Worm (Caenorhabditis elegans) whole organism, young adult: ENCODE measurements around the gene fust-1.

ENCODE experiments used
- B0019.2 ChIP-seq: fragments of 200-800 bp; sonication (Bioruptor generic); conservative IDR thresholded peaks from 2 replicates; pipeline ENCODE4 v1.3.6; 2022; ENCODE audit warnings: missing genetic modification reagents, missing genetic modification characterization, missing compliant biosample characterization
- B0035.1 ChIP-seq: sonication (generic microtip); optimal IDR thresholded peaks from 2 replicates; lab custom pipeline; 2016; ENCODE audit warnings: missing genetic modification characterization, mild to moderate bottlenecking, missing compliant biosample characterization, missing genotype, missing genetic modification reagents
- B0261.1 ChIP-seq: sonication (generic microtip); optimal IDR thresholded peaks from 2 replicates; lab custom pipeline; 2016; ENCODE audit warnings: mild to moderate bottlenecking, missing genetic modification characterization, moderate library complexity, missing compliant biosample characterization
- B0336.3 ChIP-seq: fragments of 200-800 bp; sonication (Bioruptor generic); IDR thresholded peaks from 2 replicates; pipeline ENCODE4 v1.3.6; 2022; ENCODE audit warnings: missing genetic modification characterization, missing compliant biosample characterization
- F10E7.11 ChIP-seq: sonication (generic microtip); optimal IDR thresholded peaks from 2 replicates; lab custom pipeline; 2017; ENCODE audit warnings: mild to moderate bottlenecking, missing genetic modification characterization, moderate library complexity, missing compliant biosample characterization
- F22D6.2 ChIP-seq: sonication (generic microtip); optimal IDR thresholded peaks from 2 replicates; lab custom pipeline; 2016; ENCODE audit warnings: mild to moderate bottlenecking, missing genetic modification characterization, missing compliant biosample characterization
- F23B12.7 ChIP-seq: sonication (generic microtip); optimal IDR thresholded peaks from 2 replicates; lab custom pipeline; 2017; ENCODE audit warnings: missing genetic modification characterization, mild to moderate bottlenecking, missing compliant biosample characterization, antibody characterized with exemption, moderate library complexity; ENCODE audit not compliant: insufficient read depth
- F39B2.1 ChIP-seq: fragments of 200-800 bp; sonication (Bioruptor generic); IDR thresholded peaks from 2 replicates; pipeline ENCODE4 v1.3.6; 2022; ENCODE audit warnings: missing genetic modification reagents, missing genetic modification characterization, missing compliant biosample characterization
- T07F8.4 ChIP-seq: sonication (generic microtip); optimal IDR thresholded peaks from 2 replicates; lab custom pipeline; 2016; ENCODE audit warnings: mild to moderate bottlenecking, missing genetic modification characterization, moderate library complexity, missing compliant biosample characterization
- Y53F4B.3 ChIP-seq: fragments of 200-800 bp; sonication (Bioruptor generic); IDR thresholded peaks from 2 replicates; pipeline ENCODE4 v1.3.6; 2022; ENCODE audit warnings: missing genetic modification reagents, missing genetic modification characterization, missing compliant biosample characterization
- Y56A3A.18 ChIP-seq: fragments of 200-800 bp; sonication (Bioruptor generic); IDR thresholded peaks from 2 replicates; pipeline ENCODE4 v1.3.6; 2022; ENCODE audit warnings: missing genetic modification reagents, missing genetic modification characterization, missing compliant biosample characterization
- Y67H2A.10 ChIP-seq: fragments of 200-800 bp; sonication (Bioruptor generic); conservative IDR thresholded peaks from 2 replicates; pipeline ENCODE4 v1.3.6; 2022; ENCODE audit warnings: missing genetic modification reagents, missing genetic modification characterization, missing compliant biosample characterization
- ZK185.1 ChIP-seq: sonication (generic microtip); optimal IDR thresholded peaks from 2 replicates; lab custom pipeline; 2016; ENCODE audit warnings: mild to moderate bottlenecking, missing genetic modification characterization, missing compliant biosample characterization; ENCODE audit not compliant: poor library complexity, severe bottlenecking
- ama-1 ChIP-seq, 3 experiments: fragments of 150-350 bp in 1 of 3; sonication (generic microtip) in 2 of 3; optimal IDR thresholded peaks; 2 replicates each; lab custom pipeline; 2014 to 2018; ENCODE audit warnings: missing biosample characterization in 2 of 3, missing genetic modification characterization in 2 of 3, missing genetic modification reagents in 2 of 3
- aptf-3 ChIP-seq: fragments of 200-800 bp; sonication (Bioruptor generic); IDR thresholded peaks from 2 replicates; pipeline ENCODE4 v1.3.6; 2022; ENCODE audit warnings: missing genetic modification characterization, missing compliant biosample characterization
- atf-7 ChIP-seq: sonication (generic microtip); optimal IDR thresholded peaks from 2 replicates; lab custom pipeline; 2017; ENCODE audit warnings: mild to moderate bottlenecking, missing genetic modification characterization, missing compliant biosample characterization
- bed-1 ChIP-seq: fragments of 200-800 bp; sonication (Bioruptor generic); IDR thresholded peaks from 2 replicates; pipeline ENCODE4 v1.3.6; 2022; ENCODE audit warnings: missing genetic modification reagents, missing genetic modification characterization, missing compliant biosample characterization
- cebp-1 ChIP-seq, 2 experiments: fragments of 200-800 bp in 1 of 2; sonication (Bioruptor generic) in 1 of 2; sonication (generic microtip) in 1 of 2; IDR thresholded peaks in 1 of 2; optimal IDR thresholded peaks in 1 of 2; 2 replicates each; pipeline versions ENCODE4 v1.3.6 to Lab custom; 2017 to 2022; ENCODE audit warnings: missing compliant biosample characterization in 2 of 2, missing genetic modification characterization in 2 of 2, mild to moderate bottlenecking in 1 of 2, missing genetic modification reagents in 1 of 2, moderate library complexity in 1 of 2
- cebp-2 ChIP-seq: fragments of 200-800 bp; sonication (Bioruptor generic); IDR thresholded peaks from 2 replicates; pipeline ENCODE4 v1.3.6; 2022; ENCODE audit warnings: missing genetic modification characterization, missing compliant biosample characterization
- ceh-100 ChIP-seq: fragments of 200-800 bp; sonication (Bioruptor generic); IDR thresholded peaks from 2 replicates; pipeline ENCODE4 v1.3.6; 2022; ENCODE audit warnings: missing genetic modification reagents, missing genetic modification characterization, missing compliant biosample characterization
- ceh-79 ChIP-seq: sonication (generic microtip); optimal IDR thresholded peaks from 2 replicates; lab custom pipeline; 2017; ENCODE audit warnings: mild to moderate bottlenecking, missing genetic modification characterization, missing compliant biosample characterization
- die-1 ChIP-seq: sonication (generic microtip); optimal IDR thresholded peaks from 2 replicates; lab custom pipeline; 2016; ENCODE audit warnings: missing genotype, mild to moderate bottlenecking, missing genetic modification characterization, missing compliant biosample characterization
- efl-1 ChIP-seq: fragments of 150-350 bp; optimal IDR thresholded peaks from 2 replicates; lab custom pipeline; 2014; ENCODE audit warnings: missing biosample characterization, missing genetic modification reagents, missing genetic modification characterization
- let-607 ChIP-seq, 2 experiments: fragments of 200-800 bp in 1 of 2; sonication (Bioruptor generic) in 1 of 2; sonication (generic microtip) in 1 of 2; optimal IDR thresholded peaks; 2 replicates each; lab custom pipeline; 2016 to 2018; ENCODE audit warnings: mild to moderate bottlenecking in 2 of 2, missing compliant biosample characterization in 2 of 2, missing genetic modification characterization in 2 of 2, moderate library complexity in 2 of 2, missing genotype in 1 of 2
- lsy-27 ChIP-seq: sonication (generic microtip); optimal IDR thresholded peaks from 2 replicates; lab custom pipeline; 2017; ENCODE audit warnings: missing genetic modification characterization, mild to moderate bottlenecking, missing compliant biosample characterization, antibody characterized with exemption, missing genotype, borderline replicate concordance; ENCODE audit not compliant: insufficient read depth
- mel-28 ChIP-seq: sonication (generic microtip); optimal IDR thresholded peaks from 2 replicates; lab custom pipeline; 2016; ENCODE audit warnings: borderline replicate concordance, mild to moderate bottlenecking, missing genetic modification characterization, missing compliant biosample characterization
- nfya-1 ChIP-seq: sonication (generic microtip); optimal IDR thresholded peaks from 2 replicates; lab custom pipeline; 2017; ENCODE audit warnings: antibody characterized with exemption, missing compliant biosample characterization, missing genetic modification characterization, borderline replicate concordance; ENCODE audit not compliant: insufficient read depth
- nfya-2 ChIP-seq: fragments of 200-800 bp; sonication (Bioruptor generic); IDR thresholded peaks from 2 replicates; pipeline ENCODE4 v1.3.6; 2022; ENCODE audit warnings: missing genetic modification reagents, missing genetic modification characterization, missing compliant biosample characterization
- nfyb-1 ChIP-seq: fragments of 200-800 bp; sonication (Bioruptor generic); IDR thresholded peaks from 2 replicates; pipeline ENCODE4 v1.3.6; 2022; ENCODE audit warnings: missing genetic modification reagents, missing genetic modification characterization, missing compliant biosample characterization
- rcor-1 ChIP-seq: fragments of 200-800 bp; sonication (Bioruptor generic); IDR thresholded peaks from 2 replicates; pipeline ENCODE4 v1.3.6; 2022; ENCODE audit warnings: missing genetic modification reagents, missing genetic modification characterization, missing compliant biosample characterization
- snpc-3.4 ChIP-seq: sonication (generic microtip); optimal IDR thresholded peaks from 2 replicates; lab custom pipeline; 2017; ENCODE audit warnings: missing genetic modification characterization, mild to moderate bottlenecking, missing compliant biosample characterization, antibody characterized with exemption, moderate library complexity, missing genotype, missing genetic modification reagents
- sptf-2 ChIP-seq: fragments of 200-800 bp; sonication (Bioruptor generic); optimal IDR thresholded peaks from 2 replicates; lab custom pipeline; 2018; ENCODE audit warnings: mild to moderate bottlenecking, missing genetic modification characterization, missing compliant biosample characterization
- unc-62 ChIP-seq: fragments of 150-350 bp; optimal IDR thresholded peaks from 2 replicates; lab custom pipeline; 2014; ENCODE audit warnings: missing biosample characterization, missing genetic modification reagents, missing genetic modification characterization
- ztf-26 ChIP-seq: sonication (generic microtip); optimal IDR thresholded peaks from 2 replicates; lab custom pipeline; 2017; ENCODE audit warnings: missing genetic modification characterization, missing compliant biosample characterization
- ztf-28 ChIP-seq: fragments of 200-800 bp; sonication (Bioruptor generic); IDR thresholded peaks from 2 replicates; pipeline ENCODE4 v1.3.6; 2022; ENCODE audit warnings: missing genetic modification reagents, missing genetic modification characterization, missing compliant biosample characterization
- ztf-6 ChIP-seq: fragments of 200-800 bp; sonication (Bioruptor generic); IDR thresholded peaks from 2 replicates; pipeline ENCODE4 v1.3.6; 2022; ENCODE audit warnings: missing genetic modification reagents, missing genetic modification characterization, missing compliant biosample characterization

Gene fust-1

ce11 chrII:7151969-7152631 lies at the start of gene fust-1 (continued):
- TF ChIP-seq mel-28 (tag; lab: Kevin White, UChicago), result no peak
- TF ChIP-seq ztf-26, result peak; percentile 88
- TF ChIP-seq sptf-2 (GFP tag; lab: Kevin White, UChicago), result no peak
- peak; percentile 95 for TF ChIP-seq snpc-3.4 (tag; lab: Kevin White, UChicago)
- peak; percentile 88 for TF ChIP-seq ceh-100
- peak; percentile 77; the same call in 1 of the 2 replicates for TF ChIP-seq ztf-6
- TF ChIP-seq ztf-28 (GFP tag; lab: Robert Waterston, UW), result no peak
- peak; percentile 87 for TF ChIP-seq Y56A3A.18 (GFP tag; lab: Robert Waterston, UW)
- no peak for TF ChIP-seq Y53F4B.3
- TF ChIP-seq F39B2.1 (GFP tag; lab: Robert Waterston, UW), result peak; percentile 82; the same call in 1 of the 2 replicates
- no peak for TF ChIP-seq lsy-27 (tag; lab: Kevin White, UChicago)
- peak; percentile 14 for TF ChIP-seq die-1 (tag; lab: Kevin White, UChicago)
- TF ChIP-seq bed-1, result no peak
- no peak for TF ChIP-seq Y67H2A.10 (GFP tag; lab: Robert Waterston, UW)
- TF ChIP-seq F22D6.2, result peak; percentile 77
- no peak for TF ChIP-seq T07F8.4 (tag; lab: Kevin White, UChicago)
- peak; percentile 69 for TF ChIP-seq B0019.2
- peak; percentile 96 for TF ChIP-seq B0336.3
- TF ChIP-seq nfya-2 (GFP tag; lab: Robert Waterston, UW), result no peak
- peak; percentile 54 to 78 for TF ChIP-seq let-607 (tag; optimal IDR thresholded peaks at IDR 0.05; lab: Kevin White, UChicago)
- TF ChIP-seq F23B12.7 (tag; lab: Kevin White, UChicago), result peak; percentile 87
- 0 out of 2 replicates have a peak, but pooled peaks have one; percentile 60 for TF ChIP-seq cebp-2 (GFP tag; lab: Robert Waterston, UW)
- peak; percentile 94 for TF ChIP-seq ZK185.1 (tag; lab: Kevin White, UChicago)
- no peak for TF ChIP-seq F10E7.11
- peak; percentile 42 for TF ChIP-seq B0035.1 (tag; lab: Kevin White, UChicago)
- TF ChIP-seq B0261.1 (tag; lab: Kevin White, UChicago), result peak; percentile 27
- no peak for TF ChIP-seq aptf-3 (GFP tag; lab: Robert Waterston, UW)
- peak; percentile 96 for TF ChIP-seq nfyb-1 (GFP tag; lab: Robert Waterston, UW)
- peak; percentile 64 for TF ChIP-seq efl-1 (GFP tag; lab: Kevin White, UChicago)
- no peak for TF ChIP-seq ama-1 (optimal IDR thresholded peaks at IDR 0.05; lab: Kevin White, UChicago)
- TF ChIP-seq ama-1 (GFP tag; optimal IDR thresholded peaks at IDR 0.05; lab: Kevin White, UChicago), result peak in 1 of 2 experiments; percentile 15
- no peak for TF ChIP-seq unc-62 (GFP tag; lab: Kevin White, UChicago)
- TF ChIP-seq, all 124 proteins: peak for 82

ce11 chrII:7103111-7103510 lies 49.3 kb upstream of the fust-1 start:
- no peak for TF ChIP-seq rcor-1 (GFP tag; lab: Robert Waterston, UW)
- no peak for TF ChIP-seq ceh-79
- TF ChIP-seq nfya-1 (tag; lab: Kevin White, UChicago), result no peak
- no peak for TF ChIP-seq cebp-1 (GFP tag; IDR thresholded peaks at IDR 0.05; lab: Robert Waterston, UW)
- TF ChIP-seq cebp-1 (tag; optimal IDR thresholded peaks at IDR 0.05; lab: Kevin White, UChicago), result no peak
- no peak for TF ChIP-seq atf-7
